Worm (Caenorhabditis elegans) whole organism, late embryonic: Measurements from ENCODE around the gene srbc-76.
"Not testable (repeated sequence)": the region's sequence is repeated elsewhere in the genome, so short reads cannot be mapped to it uniquely, and the experiment has no call there.

Experiments
- C08G9.2 ChIP-seq: sonication (generic microtip); optimal IDR thresholded peaks from 2 replicates; lab custom pipeline; 2016; ENCODE audit warnings: mild to moderate bottlenecking, missing genetic modification characterization, moderate library complexity, missing compliant biosample characterization
- K02D7.2 ChIP-seq: sonication (generic microtip); optimal IDR thresholded peaks from 2 replicates; lab custom pipeline; 2017; ENCODE audit warnings: mild to moderate bottlenecking, missing genetic modification characterization, missing compliant biosample characterization
- ama-1 ChIP-seq: fragments of 150-350 bp; optimal IDR thresholded peaks from 2 replicates; lab custom pipeline; 2014
- ceh-6 ChIP-seq: fragments of 200-800 bp; sonication (Bioruptor generic); optimal IDR thresholded peaks from 2 replicates; lab custom pipeline; 2018; ENCODE audit warnings: mild to moderate bottlenecking, missing genetic modification characterization, missing compliant biosample characterization
- ceh-9 ChIP-seq: sonication (generic microtip); optimal IDR thresholded peaks from 2 replicates; lab custom pipeline; 2016; ENCODE audit warnings: mild to moderate bottlenecking, missing genetic modification characterization, inconsistent platforms, missing compliant biosample characterization
- dve-1 ChIP-seq: sonication (generic microtip); optimal IDR thresholded peaks from 2 replicates; lab custom pipeline; 2017; ENCODE audit warnings: antibody characterized with exemption, mild to moderate bottlenecking, missing genetic modification characterization, missing compliant biosample characterization
- hlh-30 ChIP-seq: sonication (generic microtip); optimal IDR thresholded peaks from 2 replicates; lab custom pipeline; 2017; ENCODE audit warnings: antibody characterized with exemption, missing genetic modification characterization, missing compliant biosample characterization; ENCODE audit not compliant: insufficient read depth
- odd-2 ChIP-seq: sonication (generic microtip); optimal IDR thresholded peaks from 2 replicates; lab custom pipeline; 2017; ENCODE audit warnings: antibody characterized with exemption, mild to moderate bottlenecking, missing genetic modification characterization, missing compliant biosample characterization
- pha-2 ChIP-seq: sonication (generic microtip); optimal IDR thresholded peaks from 2 replicates; lab custom pipeline; 2017; ENCODE audit warnings: mild to moderate bottlenecking, missing genetic modification characterization, missing compliant biosample characterization
- pha-4 ChIP-seq: fragments of 150-350 bp; optimal IDR thresholded peaks from 2 replicates; lab custom pipeline; 2018; ENCODE audit warnings: missing biosample characterization, missing genetic modification reagents, missing genetic modification characterization
- pros-1 ChIP-seq: fragments of 150-350 bp; optimal IDR thresholded peaks from 2 replicates; lab custom pipeline; 2014; ENCODE audit warnings: missing biosample characterization, missing genetic modification reagents, missing genetic modification characterization
- syd-9 ChIP-seq: sonication (generic microtip); optimal IDR thresholded peaks from 2 replicates; lab custom pipeline; 2016; ENCODE audit warnings: mild to moderate bottlenecking, missing genetic modification characterization, moderate library complexity, missing compliant biosample characterization

ce11 chrV:15207681-15208080 lies 44.5 kb upstream of the srbc-76 start, which contains the start of gene C41G6.12:
- not testable (repeated sequence) for TF ChIP-seq ama-1 (lab: Kevin White, UChicago); pha-2 (tag; lab: Kevin White, UChicago); dve-1 (tag; lab: Kevin White, UChicago); odd-2 (tag; lab: Kevin White, UChicago); pha-4 (tag; lab: Kevin White, UChicago); syd-9 (tag; lab: Kevin White, UChicago); hlh-30 (tag; lab: Kevin White, UChicago); C08G9.2 (tag; lab: Kevin White, UChicago); ceh-6 (GFP tag; lab: Kevin White, UChicago); ceh-9; K02D7.2 (tag; lab: Kevin White, UChicago); pros-1 (tag; lab: Kevin White, UChicago)
